Worm (Caenorhabditis elegans): ENCODE measurements around the gene ptr-13.

- TF ChIP-seq lin-13 (GFP tag; optimal IDR thresholded peaks at IDR 0.05) (no peak), skn-1 (tag; optimal IDR thresholded peaks at IDR 0.05) (no peak), unc-86 (tag; optimal IDR thresholded peaks at IDR 0.05) (no peak), pqm-1 (tag; optimal IDR thresholded peaks at IDR 0.05) (no peak)
Measured at ce11 chrII:11161675-11162074, 606 bp downstream of the ptr-13 start.
